Worm (Caenorhabditis elegans): ENCODE results near the gene clec-161.

ce11 chrIII:9637016-9637415 is 28.5 kb upstream of the clec-161 start, which contains the start of gene gei-13:
- TF ChIP-seq W03F9.2 (tag; optimal IDR thresholded peaks at IDR 0.05) (no peak), dao-5 (tag; optimal IDR thresholded peaks at IDR 0.05) (no peak)
